Worm (Caenorhabditis elegans) whole organism, L3 larva: ENCODE measurements around the gene F47D12.3.

Experiments
- aly-2 ChIP-seq: fragments of 150-350 bp; optimal IDR thresholded peaks from 2 replicates; lab custom pipeline; 2014; ENCODE audit warnings: missing biosample characterization, missing genetic modification characterization
- ama-1 ChIP-seq: fragments of 150-350 bp; optimal IDR thresholded peaks from 2 replicates; lab custom pipeline; 2018
- ceh-16 ChIP-seq: sonication (generic microtip); optimal IDR thresholded peaks from 2 replicates; lab custom pipeline; 2017; ENCODE audit warnings: missing biosample characterization, missing genetic modification characterization
- ceh-82 ChIP-seq: fragments of 150-350 bp; optimal IDR thresholded peaks from 2 replicates; lab custom pipeline; 2014; ENCODE audit warnings: missing biosample characterization, missing genetic modification characterization
- ceh-9 ChIP-seq: sonication (generic microtip); optimal IDR thresholded peaks from 2 replicates; lab custom pipeline; 2018; ENCODE audit warnings: missing biosample characterization, missing genetic modification characterization
- daf-12 ChIP-seq: fragments of 150-350 bp; optimal IDR thresholded peaks from 2 replicates; lab custom pipeline; 2014; ENCODE audit warnings: missing biosample characterization, missing genetic modification reagents, missing genetic modification characterization
- egl-27 ChIP-seq: sonication (generic microtip); optimal IDR thresholded peaks from 4 replicates; lab custom pipeline; 2017; ENCODE audit warnings: missing biosample characterization, missing genetic modification reagents, missing genetic modification characterization
- egl-5 ChIP-seq: fragments of 150-350 bp; optimal IDR thresholded peaks from 2 replicates; lab custom pipeline; 2017; ENCODE audit warnings: missing biosample characterization, missing genetic modification reagents, missing genetic modification characterization, inconsistent platforms
- elt-2 ChIP-seq: sonication (generic microtip); optimal IDR thresholded peaks from 2 replicates; lab custom pipeline; 2016; ENCODE audit warnings: missing genetic modification reagents, mild to moderate bottlenecking, missing genetic modification characterization, missing compliant biosample characterization
- elt-3 ChIP-seq, 3 experiments: fragments of 150-350 bp in 1 of 3; sonication (generic microtip) in 2 of 3; optimal IDR thresholded peaks; 2 replicates in 2 of 3; 4 replicates in 1 of 3; lab custom pipeline; 2014 to 2017; ENCODE audit warnings: missing biosample characterization in 3 of 3, missing genetic modification characterization in 3 of 3
- eor-1 ChIP-seq, 2 experiments: fragments of 150-350 bp; optimal IDR thresholded peaks; 2 replicates each; lab custom pipeline; 2014 to 2018; ENCODE audit warnings: missing biosample characterization in 2 of 2, missing genetic modification characterization in 2 of 2
- fkh-10 ChIP-seq: sonication (generic microtip); optimal IDR thresholded peaks from 2 replicates; lab custom pipeline; 2017; ENCODE audit warnings: missing biosample characterization, missing genetic modification reagents, missing genetic modification characterization
- hmg-11 ChIP-seq: sonication (generic microtip); optimal IDR thresholded peaks from 2 replicates; lab custom pipeline; 2016; ENCODE audit warnings: missing genetic modification characterization, missing compliant biosample characterization
- jun-1 ChIP-seq: fragments of 150-350 bp; optimal IDR thresholded peaks from 2 replicates; lab custom pipeline; 2014; ENCODE audit warnings: missing biosample characterization, missing genetic modification reagents, missing genetic modification characterization
- lin-15B ChIP-seq: fragments of 150-350 bp; optimal IDR thresholded peaks from 2 replicates; lab custom pipeline; 2014; ENCODE audit warnings: missing biosample characterization, missing genetic modification characterization
- lin-39 ChIP-seq: fragments of 150-350 bp; optimal IDR thresholded peaks from 2 replicates; lab custom pipeline; 2018; ENCODE audit warnings: missing biosample characterization, missing genetic modification reagents, missing genetic modification characterization
- mdl-1 ChIP-seq: fragments of 150-350 bp; optimal IDR thresholded peaks from 2 replicates; lab custom pipeline; 2014; ENCODE audit warnings: missing biosample characterization, missing genetic modification characterization
- mml-1 ChIP-seq: fragments of 150-350 bp; sonication (generic microtip); optimal IDR thresholded peaks from 3 replicates; lab custom pipeline; 2014; ENCODE audit warnings: missing biosample characterization, missing genetic modification characterization
- nfya-1 ChIP-seq: sonication (generic microtip); optimal IDR thresholded peaks from 2 replicates; lab custom pipeline; 2017; ENCODE audit warnings: missing genetic modification characterization, mild to moderate bottlenecking, missing compliant biosample characterization, antibody characterized with exemption, moderate library complexity; ENCODE audit not compliant: insufficient read depth
- nhr-11 ChIP-seq: fragments of 150-350 bp; optimal IDR thresholded peaks from 2 replicates; lab custom pipeline; 2014; ENCODE audit warnings: missing biosample characterization, missing genetic modification characterization
- nhr-12 ChIP-seq: fragments of 150-350 bp; optimal IDR thresholded peaks from 2 replicates; lab custom pipeline; 2014; ENCODE audit warnings: missing biosample characterization, missing genetic modification characterization
- nhr-237 ChIP-seq: fragments of 150-350 bp; optimal IDR thresholded peaks from 2 replicates; lab custom pipeline; 2014; ENCODE audit warnings: missing biosample characterization, missing genetic modification characterization
- nhr-25 ChIP-seq: sonication (generic microtip); optimal IDR thresholded peaks from 2 replicates; lab custom pipeline; 2017; ENCODE audit warnings: missing biosample characterization, missing genetic modification characterization
- nhr-28 ChIP-seq: fragments of 150-350 bp; optimal IDR thresholded peaks from 2 replicates; lab custom pipeline; 2014; ENCODE audit warnings: missing biosample characterization, missing genetic modification characterization
- nhr-43 ChIP-seq: sonication (generic microtip); optimal IDR thresholded peaks from 2 replicates; lab custom pipeline; 2016; ENCODE audit warnings: mild to moderate bottlenecking, missing genetic modification characterization, missing compliant biosample characterization; ENCODE audit not compliant: poor library complexity, severe bottlenecking
- nhr-67 ChIP-seq: fragments of 150-350 bp; optimal IDR thresholded peaks from 2 replicates; lab custom pipeline; 2014; ENCODE audit warnings: missing biosample characterization, missing genetic modification characterization
- nhr-77 ChIP-seq: fragments of 150-350 bp; optimal IDR thresholded peaks from 2 replicates; lab custom pipeline; 2014; ENCODE audit warnings: missing biosample characterization, missing genetic modification characterization
- pha-4 ChIP-seq: fragments of 150-350 bp; optimal IDR thresholded peaks from 2 replicates; lab custom pipeline; 2014; ENCODE audit warnings: missing biosample characterization, missing genetic modification reagents, missing genetic modification characterization
- sea-2 ChIP-seq: fragments of 150-350 bp; sonication (generic microtip); optimal IDR thresholded peaks from 4 replicates; lab custom pipeline; 2014; ENCODE audit warnings: missing biosample characterization, missing genetic modification reagents, missing genetic modification characterization
- skn-1 ChIP-seq: fragments of 150-350 bp; optimal IDR thresholded peaks from 2 replicates; lab custom pipeline; 2014; ENCODE audit warnings: missing biosample characterization, missing genetic modification characterization
- snpc-4 ChIP-seq: fragments of 150-350 bp; optimal IDR thresholded peaks from 2 replicates; lab custom pipeline; 2014; ENCODE audit warnings: missing biosample characterization, missing genetic modification characterization
- tbx-2 ChIP-seq: sonication (generic microtip); optimal IDR thresholded peaks from 2 replicates; lab custom pipeline; 2016; ENCODE audit warnings: mild to moderate bottlenecking, missing genetic modification characterization, missing compliant biosample characterization
- unc-39 ChIP-seq: sonication (generic microtip); optimal IDR thresholded peaks from 4 replicates; lab custom pipeline; 2017; ENCODE audit warnings: missing biosample characterization, missing genetic modification characterization
- zag-1 ChIP-seq: fragments of 150-350 bp; optimal IDR thresholded peaks from 2 replicates; lab custom pipeline; 2014; ENCODE audit warnings: missing biosample characterization, missing genetic modification characterization
- ztf-11 ChIP-seq: fragments of 150-350 bp; optimal IDR thresholded peaks from 2 replicates; lab custom pipeline; 2014; ENCODE audit warnings: missing biosample characterization, missing genetic modification characterization
- ztf-4 ChIP-seq: fragments of 150-350 bp; optimal IDR thresholded peaks from 2 replicates; lab custom pipeline; 2014; ENCODE audit warnings: missing biosample characterization, missing genetic modification characterization

The F47D12.3 gene

ce11 chrIII:6261985-6262384, 36.3 kb upstream of the F47D12.3 start, which contains the start of gene srg-4:
srg-4 (minus strand) TSS chrIII:6262085.
- TF ChIP-seq nhr-77 (tag; lab: Kevin White, UChicago) (no peak), pha-4 (tag; lab: Kevin White, UChicago) (no peak), snpc-4 (no peak), lin-15B (tag; lab: Kevin White, UChicago) (no peak), mml-1 (tag; lab: Kevin White, UChicago) (no peak), fkh-10 (GFP tag; lab: Kevin White, UChicago) (no peak), hmg-11 (tag; lab: Kevin White, UChicago) (no peak), aly-2 (tag; lab: Kevin White, UChicago) (no peak), ztf-11 (tag; lab: Kevin White, UChicago) (no peak)
- TF ChIP-seq, all 47 proteins: peak for 0

- TF ChIP-seq lin-39 (tag; lab: Kevin White, UChicago) (no peak), snpc-4 (no peak)
- TF ChIP-seq, all 47 proteins: peak for 0
Measured at ce11 chrIII:6264447-6264846, 33.8 kb upstream of the F47D12.3 start, which contains the start of gene srg-5. srg-5 (minus strand) TSS chrIII:6264547.

- no peak for TF ChIP-seq tbx-2 (tag; lab: Kevin White, UChicago)
- TF ChIP-seq lin-15B (tag; lab: Kevin White, UChicago): no peak
- no peak for TF ChIP-seq egl-5 (tag; lab: Kevin White, UChicago)
- no peak for TF ChIP-seq ceh-16 (tag; lab: Kevin White, UChicago)
- TF ChIP-seq fkh-10 (GFP tag; lab: Kevin White, UChicago): no peak
- TF ChIP-seq skn-1: no peak
- TF ChIP-seq ama-1 (lab: Kevin White, UChicago): no peak
- no peak for TF ChIP-seq jun-1 (tag; lab: Kevin White, UChicago)
Measured at ce11 chrIII:6265911-6266310, 32.4 kb upstream of the F47D12.3 start, which contains the start of gene srg-6. srg-6 (minus strand) TSS chrIII:6266011.

- no peak for TF ChIP-seq elt-2 (tag; lab: Kevin White, UChicago)
- TF ChIP-seq zag-1 (tag; lab: Kevin White, UChicago): no peak
- TF ChIP-seq daf-12 (tag; lab: Kevin White, UChicago): no peak
- no peak for TF ChIP-seq lin-15B (tag; lab: Kevin White, UChicago)
- TF ChIP-seq, all 47 proteins: peak for 0
Measured at ce11 chrIII:6268061-6268460, 30.2 kb upstream of the F47D12.3 start, which contains the start of gene srg-7. srg-7 (minus strand) TSS chrIII:6268161.

- no peak for TF ChIP-seq nhr-12
- TF ChIP-seq nhr-43 (tag; lab: Kevin White, UChicago): no peak
- TF ChIP-seq nhr-11 (tag; lab: Kevin White, UChicago): no peak
- no peak for TF ChIP-seq ceh-82 (tag; lab: Kevin White, UChicago)
- no peak for TF ChIP-seq fkh-10 (GFP tag; lab: Kevin White, UChicago)
- TF ChIP-seq egl-5 (tag; lab: Kevin White, UChicago): no peak
- TF ChIP-seq lin-39 (tag; lab: Kevin White, UChicago): no peak
- TF ChIP-seq ceh-16 (tag; lab: Kevin White, UChicago): no peak
- no peak for TF ChIP-seq lin-15B (tag; lab: Kevin White, UChicago)
- no peak for TF ChIP-seq ztf-4
- no peak for TF ChIP-seq nhr-28 (tag; lab: Kevin White, UChicago)
Measured at ce11 chrIII:6270277-6270676, 28.0 kb upstream of the F47D12.3 start, which contains the start of gene srg-3. srg-3 (minus strand) TSS chrIII:6270377.

- no peak for TF ChIP-seq hmg-11 (tag; lab: Kevin White, UChicago)
- no peak for TF ChIP-seq zag-1 (tag; lab: Kevin White, UChicago)
- no peak for TF ChIP-seq nhr-28 (tag; lab: Kevin White, UChicago)
- no peak for TF ChIP-seq nhr-67 (tag; lab: Kevin White, UChicago)
- no peak for TF ChIP-seq tbx-2 (tag; lab: Kevin White, UChicago)
- TF ChIP-seq nhr-11 (tag; lab: Kevin White, UChicago): no peak
- TF ChIP-seq egl-27 (tag; lab: Kevin White, UChicago): no peak
Measured at ce11 chrIII:6272868-6273267, 25.4 kb upstream of the F47D12.3 start, which contains the start of gene C18F10.2. C18F10.2 (plus strand) TSS chrIII:6273168.

ce11 chrIII:6278301-6278827, 19.9 kb upstream of the F47D12.3 start, which contains the start of gene C18F10.7:
C18F10.7 (minus strand) TSS chrIII:6278351.
- peak; percentile 78 for TF ChIP-seq mdl-1 (tag; lab: Kevin White, UChicago)
- no peak for TF ChIP-seq fkh-10 (GFP tag; lab: Kevin White, UChicago)
- no peak for TF ChIP-seq eor-1 (tag; optimal IDR thresholded peaks at IDR 0.05; lab: Kevin White, UChicago)
- no peak for TF ChIP-seq zag-1 (tag; lab: Kevin White, UChicago)
- no peak for TF ChIP-seq daf-12 (tag; lab: Kevin White, UChicago)
- no peak for TF ChIP-seq ceh-16 (tag; lab: Kevin White, UChicago)
- TF ChIP-seq ceh-82 (tag; lab: Kevin White, UChicago): peak; percentile 14
- no peak for TF ChIP-seq nhr-25 (tag; lab: Kevin White, UChicago)
- peak; percentile 44 for TF ChIP-seq elt-2 (tag; lab: Kevin White, UChicago)
- no peak for TF ChIP-seq ama-1 (lab: Kevin White, UChicago)
- no peak for TF ChIP-seq ceh-9 (tag; lab: Kevin White, UChicago)
- TF ChIP-seq unc-39: no peak
- no peak for TF ChIP-seq elt-3 (tag; optimal IDR thresholded peaks at IDR 0.05; lab: Kevin White, UChicago)
- no peak for TF ChIP-seq sea-2 (GFP tag; lab: Kevin White, UChicago)
- TF ChIP-seq nhr-12: no peak
- no peak for TF ChIP-seq hmg-11 (tag; lab: Kevin White, UChicago)
- TF ChIP-seq nhr-67 (tag; lab: Kevin White, UChicago): no peak
- peak; percentile 73 for TF ChIP-seq nfya-1
- no peak for TF ChIP-seq nhr-237 (tag; lab: Kevin White, UChicago)
- TF ChIP-seq nhr-28 (tag; lab: Kevin White, UChicago): no peak
